Worm (Caenorhabditis elegans) whole organism, young adult: ENCODE measurements around the gene immp-1.

ENCODE experiments used
- B0336.3 ChIP-seq: fragments of 200-800 bp; sonication (Bioruptor generic); IDR thresholded peaks from 2 replicates; pipeline ENCODE4 v1.3.6; 2022; ENCODE audit warnings: missing genetic modification characterization, missing compliant biosample characterization
- F23B12.7 ChIP-seq: sonication (generic microtip); optimal IDR thresholded peaks from 2 replicates; lab custom pipeline; 2017; ENCODE audit warnings: missing genetic modification characterization, mild to moderate bottlenecking, missing compliant biosample characterization, antibody characterized with exemption, moderate library complexity; ENCODE audit not compliant: insufficient read depth
- F49E8.2 ChIP-seq: sonication (generic microtip); optimal IDR thresholded peaks from 3 replicates; lab custom pipeline; 2017; ENCODE audit warnings: missing genetic modification characterization, mild to moderate bottlenecking, missing compliant biosample characterization, antibody characterized with exemption, moderate library complexity; ENCODE audit not compliant: insufficient read depth
- K12H6.12 ChIP-seq: fragments of 200-800 bp; sonication (Bioruptor generic); optimal IDR thresholded peaks from 2 replicates; lab custom pipeline; 2018; ENCODE audit warnings: mild to moderate bottlenecking, missing genetic modification characterization, missing compliant biosample characterization
- aptf-3 ChIP-seq: fragments of 200-800 bp; sonication (Bioruptor generic); IDR thresholded peaks from 2 replicates; pipeline ENCODE4 v1.3.6; 2022; ENCODE audit warnings: missing genetic modification characterization, missing compliant biosample characterization
- athp-1 ChIP-seq: sonication (generic microtip); optimal IDR thresholded peaks from 2 replicates; lab custom pipeline; 2017; ENCODE audit warnings: mild to moderate bottlenecking, missing genetic modification characterization, missing compliant biosample characterization
- attf-3 ChIP-seq: fragments of 200-800 bp; sonication (Bioruptor generic); conservative IDR thresholded peaks from 2 replicates; pipeline ENCODE4 v1.3.6; 2022; ENCODE audit warnings: missing genetic modification reagents, missing genetic modification characterization, missing compliant biosample characterization
- attf-5 ChIP-seq: fragments of 200-800 bp; sonication (Bioruptor generic); optimal IDR thresholded peaks from 2 replicates; lab custom pipeline; 2018; ENCODE audit warnings: mild to moderate bottlenecking, missing genetic modification characterization, missing compliant biosample characterization
- bed-1 ChIP-seq: fragments of 200-800 bp; sonication (Bioruptor generic); IDR thresholded peaks from 2 replicates; pipeline ENCODE4 v1.3.6; 2022; ENCODE audit warnings: missing genetic modification reagents, missing genetic modification characterization, missing compliant biosample characterization
- bed-2 ChIP-seq: fragments of 200-800 bp; sonication (Bioruptor generic); IDR thresholded peaks from 2 replicates; pipeline ENCODE4 v1.3.6; 2022; ENCODE audit warnings: missing genetic modification reagents, missing genetic modification characterization, missing compliant biosample characterization
- cebp-1 ChIP-seq, 2 experiments: fragments of 200-800 bp in 1 of 2; sonication (Bioruptor generic) in 1 of 2; sonication (generic microtip) in 1 of 2; IDR thresholded peaks in 1 of 2; optimal IDR thresholded peaks in 1 of 2; 2 replicates each; pipeline versions ENCODE4 v1.3.6 to Lab custom; 2017 to 2022; ENCODE audit warnings: missing compliant biosample characterization in 2 of 2, missing genetic modification characterization in 2 of 2, mild to moderate bottlenecking in 1 of 2, missing genetic modification reagents in 1 of 2, moderate library complexity in 1 of 2
- ceh-100 ChIP-seq: fragments of 200-800 bp; sonication (Bioruptor generic); IDR thresholded peaks from 2 replicates; pipeline ENCODE4 v1.3.6; 2022; ENCODE audit warnings: missing genetic modification reagents, missing genetic modification characterization, missing compliant biosample characterization
- ceh-27 ChIP-seq: fragments of 200-800 bp; sonication (Bioruptor generic); optimal IDR thresholded peaks from 2 replicates; lab custom pipeline; 2018; ENCODE audit warnings: mild to moderate bottlenecking, missing genetic modification characterization, moderate library complexity, missing compliant biosample characterization
- ceh-79 ChIP-seq: sonication (generic microtip); optimal IDR thresholded peaks from 2 replicates; lab custom pipeline; 2017; ENCODE audit warnings: mild to moderate bottlenecking, missing genetic modification characterization, missing compliant biosample characterization
- dox-1 ChIP-seq: fragments of 200-800 bp; sonication (Bioruptor generic); IDR thresholded peaks from 2 replicates; pipeline ENCODE4 v1.3.6; 2022; ENCODE audit warnings: missing genetic modification reagents, missing genetic modification characterization, missing compliant biosample characterization
- dpl-1 ChIP-seq: fragments of 150-350 bp; optimal IDR thresholded peaks from 2 replicates; lab custom pipeline; 2014; ENCODE audit warnings: missing biosample characterization, missing genetic modification reagents, missing genetic modification characterization
- efl-1 ChIP-seq: fragments of 150-350 bp; optimal IDR thresholded peaks from 2 replicates; lab custom pipeline; 2014; ENCODE audit warnings: missing biosample characterization, missing genetic modification reagents, missing genetic modification characterization
- egl-18 ChIP-seq: fragments of 200-800 bp; sonication (Bioruptor generic); IDR thresholded peaks from 2 replicates; pipeline ENCODE4 v1.3.6; 2022; ENCODE audit warnings: missing genetic modification reagents, missing genetic modification characterization, missing compliant biosample characterization
- hlh-12 ChIP-seq: sonication (generic microtip); optimal IDR thresholded peaks from 2 replicates; lab custom pipeline; 2016; ENCODE audit warnings: missing genetic modification characterization, missing compliant biosample characterization
- hmg-1.2 ChIP-seq: fragments of 200-800 bp; sonication (Bioruptor generic); IDR thresholded peaks from 2 replicates; pipeline ENCODE4 v1.3.6; 2022; ENCODE audit warnings: missing genetic modification reagents, missing genetic modification characterization, missing compliant biosample characterization
- hsf-1 ChIP-seq: fragments of 200-800 bp; sonication (Bioruptor generic); IDR thresholded peaks from 2 replicates; pipeline ENCODE4 v1.3.6; 2022; ENCODE audit warnings: missing genetic modification reagents, missing genetic modification characterization, missing compliant biosample characterization
- lin-40 ChIP-seq: sonication (generic microtip); optimal IDR thresholded peaks from 2 replicates; lab custom pipeline; 2016; ENCODE audit warnings: missing genetic modification characterization, mild to moderate bottlenecking, missing compliant biosample characterization, missing genotype, missing genetic modification reagents
- lin-54 ChIP-seq: fragments of 200-800 bp; sonication (Bioruptor generic); optimal IDR thresholded peaks from 2 replicates; lab custom pipeline; 2018; ENCODE audit warnings: mild to moderate bottlenecking, missing genetic modification characterization, missing compliant biosample characterization
- lsl-1 ChIP-seq: fragments of 200-800 bp; sonication (Bioruptor generic); optimal IDR thresholded peaks from 2 replicates; lab custom pipeline; 2018; ENCODE audit warnings: mild to moderate bottlenecking, missing genetic modification characterization, moderate library complexity, missing compliant biosample characterization
- madf-6 ChIP-seq: fragments of 200-800 bp; sonication (Bioruptor generic); IDR thresholded peaks from 2 replicates; pipeline ENCODE4 v1.3.6; 2022; ENCODE audit warnings: missing genetic modification reagents, missing genetic modification characterization, missing compliant biosample characterization
- mcd-1 ChIP-seq: fragments of 200-800 bp; sonication (Bioruptor generic); IDR thresholded peaks from 2 replicates; pipeline ENCODE4 v1.3.6; 2022; ENCODE audit warnings: missing genetic modification reagents, missing genetic modification characterization, missing compliant biosample characterization
- nfya-1 ChIP-seq: sonication (generic microtip); optimal IDR thresholded peaks from 2 replicates; lab custom pipeline; 2017; ENCODE audit warnings: antibody characterized with exemption, missing compliant biosample characterization, missing genetic modification characterization, borderline replicate concordance; ENCODE audit not compliant: insufficient read depth
- nfyb-1 ChIP-seq: fragments of 200-800 bp; sonication (Bioruptor generic); IDR thresholded peaks from 2 replicates; pipeline ENCODE4 v1.3.6; 2022; ENCODE audit warnings: missing genetic modification reagents, missing genetic modification characterization, missing compliant biosample characterization
- nhr-80 ChIP-seq: sonication (generic microtip); optimal IDR thresholded peaks from 2 replicates; lab custom pipeline; 2016; ENCODE audit warnings: missing genetic modification characterization, missing compliant biosample characterization
- nhr-90 ChIP-seq: sonication (generic microtip); optimal IDR thresholded peaks from 2 replicates; lab custom pipeline; 2016; ENCODE audit warnings: missing genotype, mild to moderate bottlenecking, missing genetic modification characterization, missing compliant biosample characterization
- pbrm-1 ChIP-seq: fragments of 200-800 bp; sonication (Bioruptor generic); IDR thresholded peaks from 2 replicates; pipeline ENCODE4 v1.3.6; 2022; ENCODE audit warnings: missing genetic modification reagents, missing genetic modification characterization, missing compliant biosample characterization
- rcor-1 ChIP-seq: fragments of 200-800 bp; sonication (Bioruptor generic); IDR thresholded peaks from 2 replicates; pipeline ENCODE4 v1.3.6; 2022; ENCODE audit warnings: missing genetic modification reagents, missing genetic modification characterization, missing compliant biosample characterization
- snpc-4 ChIP-seq, 5 experiments: fragments of 150-350 bp in 1 of 5; sonication (generic microtip) in 4 of 5; optimal IDR thresholded peaks; 2 replicates each; lab custom pipeline; 2014 to 2018; ENCODE audit warnings: missing genetic modification characterization in 5 of 5, missing biosample characterization in 3 of 5, antibody characterized with exemption in 2 of 5, mild to moderate bottlenecking in 2 of 5, missing compliant biosample characterization in 2 of 5, missing genotype in 2 of 5, moderate library complexity in 2 of 5, missing genetic modification reagents in 1 of 5
- tbp1 ChIP-seq: fragments of 200-800 bp; sonication (Bioruptor generic); optimal IDR thresholded peaks from 2 replicates; lab custom pipeline; 2018; ENCODE audit warnings: mild to moderate bottlenecking, missing genetic modification characterization, missing compliant biosample characterization
- ztf-6 ChIP-seq: fragments of 200-800 bp; sonication (Bioruptor generic); IDR thresholded peaks from 2 replicates; pipeline ENCODE4 v1.3.6; 2022; ENCODE audit warnings: missing genetic modification reagents, missing genetic modification characterization, missing compliant biosample characterization

immp-1 gene

ce11 chrIII:11824580-11824979, 49.8 kb downstream of the immp-1 start (continued):
- TF ChIP-seq cebp-1 (GFP tag; IDR thresholded peaks at IDR 0.05; lab: Robert Waterston, UW) (no peak), cebp-1 (tag; optimal IDR thresholded peaks at IDR 0.05; lab: Kevin White, UChicago) (no peak), ceh-79 (tag; lab: Kevin White, UChicago) (no peak), ztf-6 (GFP tag; lab: Robert Waterston, UW) (no peak), aptf-3 (no peak), nfya-1 (tag; lab: Kevin White, UChicago) (no peak), mcd-1 (peak; percentile 24; the same call in 1 of the 2 replicates), B0336.3 (GFP tag; lab: Robert Waterston, UW) (0 out of 2 replicates have a peak, but pooled peaks have one; percentile 17)

- peak; percentile 55 for TF ChIP-seq lin-54
- TF ChIP-seq ceh-27 = peak; percentile 55
- TF ChIP-seq nhr-80 (tag; lab: Kevin White, UChicago) = peak; percentile 56
- peak; percentile 53; the same call in 1 of the 2 replicates for TF ChIP-seq madf-6 (GFP tag; lab: Robert Waterston, UW)
- peak; percentile 78 for TF ChIP-seq athp-1 (tag; lab: Kevin White, UChicago)
- no peak for TF ChIP-seq nhr-90 (tag; lab: Kevin White, UChicago)
- TF ChIP-seq K12H6.12 = peak; percentile 62
- peak; percentile 22; the same call in 1 of the 2 replicates for TF ChIP-seq hmg-1.2
- TF ChIP-seq dox-1 (GFP tag; lab: Robert Waterston, UW) = peak; percentile 50; the same call in 1 of the 2 replicates
- no peak for TF ChIP-seq hlh-12 (tag; lab: Kevin White, UChicago)
- no peak for TF ChIP-seq snpc-4 (GFP tag; optimal IDR thresholded peaks at IDR 0.05; lab: Kevin White, UChicago)
- TF ChIP-seq snpc-4 (tag; optimal IDR thresholded peaks at IDR 0.05; lab: Kevin White, UChicago) = peak in 2 of 4 experiments; percentile 22 to 67
- 0 out of 2 replicates have a peak, but pooled peaks have one; percentile 58 for TF ChIP-seq egl-18
- peak; percentile 33; the same call in 1 of the 2 replicates for TF ChIP-seq pbrm-1 (GFP tag; lab: Robert Waterston, UW)
- TF ChIP-seq tbp1 (GFP tag; lab: Kevin White, UChicago) = peak; percentile 46
- TF ChIP-seq nfyb-1 (GFP tag; lab: Robert Waterston, UW) = peak; percentile 31; the same call in 1 of the 2 replicates
- TF ChIP-seq efl-1 (GFP tag; lab: Kevin White, UChicago) = peak; percentile 63
- TF ChIP-seq bed-1 (GFP tag; lab: Robert Waterston, UW) = no peak
- TF ChIP-seq rcor-1 (GFP tag; lab: Robert Waterston, UW) = peak; percentile 40; the same call in 1 of the 2 replicates
- no peak; the same call in 1 of the 2 replicates for TF ChIP-seq cebp-1 (GFP tag; IDR thresholded peaks at IDR 0.05; lab: Robert Waterston, UW)
- peak; percentile 70 for TF ChIP-seq cebp-1 (tag; optimal IDR thresholded peaks at IDR 0.05; lab: Kevin White, UChicago)
- TF ChIP-seq attf-3 (GFP tag; lab: Robert Waterston, UW) = no peak
- TF ChIP-seq hsf-1 (GFP tag; lab: Robert Waterston, UW) = peak; percentile 64; the same call in 1 of the 2 replicates
- no peak for TF ChIP-seq F49E8.2 (tag; lab: Kevin White, UChicago)
- peak; percentile 8 for TF ChIP-seq dpl-1
- peak; percentile 15 for TF ChIP-seq lsl-1 (GFP tag; lab: Kevin White, UChicago)
- TF ChIP-seq bed-2 (GFP tag; lab: Robert Waterston, UW) = no peak
- TF ChIP-seq lin-40 (tag; lab: Kevin White, UChicago) = peak; percentile 14
- peak; percentile 76 for TF ChIP-seq attf-5
- TF ChIP-seq mcd-1 = peak; percentile 91
- TF ChIP-seq ceh-100 (GFP tag; lab: Robert Waterston, UW) = peak; percentile 70
- TF ChIP-seq F23B12.7 (tag; lab: Kevin White, UChicago) = peak; percentile 72
Observed at ce11 chrIII:11825654-11826053, 50.9 kb downstream of the immp-1 start.
